Fruit fly (Drosophila melanogaster): ENCODE results near the gene Top1.

Gene Top1

dm6 chrX:15342017-15342416, 22.7 kb downstream of the Top1 start, which contains the start of gene CG9123 (continued):
- TF ChIP-seq pnt (GFP tag; optimal IDR thresholded peaks at IDR 0.05): no peak
- TF ChIP-seq her (GFP tag; optimal IDR thresholded peaks at IDR 0.05): no peak
- TF ChIP-seq hbn (GFP tag; IDR thresholded peaks at IDR 0.05; ENCODE audit: partially characterized antibody): no peak
- TF ChIP-seq CG16863 (GFP tag; optimal IDR thresholded peaks at IDR 0.05): no peak
- TF ChIP-seq Ravus (GFP tag; IDR thresholded peaks at IDR 0.05): no peak
- TF ChIP-seq amos (GFP tag; IDR thresholded peaks at IDR 0.05; ENCODE audit: partially characterized antibody): 0 out of 2 replicates have a peak, but pooled peaks have one; percentile 18

DNA sequence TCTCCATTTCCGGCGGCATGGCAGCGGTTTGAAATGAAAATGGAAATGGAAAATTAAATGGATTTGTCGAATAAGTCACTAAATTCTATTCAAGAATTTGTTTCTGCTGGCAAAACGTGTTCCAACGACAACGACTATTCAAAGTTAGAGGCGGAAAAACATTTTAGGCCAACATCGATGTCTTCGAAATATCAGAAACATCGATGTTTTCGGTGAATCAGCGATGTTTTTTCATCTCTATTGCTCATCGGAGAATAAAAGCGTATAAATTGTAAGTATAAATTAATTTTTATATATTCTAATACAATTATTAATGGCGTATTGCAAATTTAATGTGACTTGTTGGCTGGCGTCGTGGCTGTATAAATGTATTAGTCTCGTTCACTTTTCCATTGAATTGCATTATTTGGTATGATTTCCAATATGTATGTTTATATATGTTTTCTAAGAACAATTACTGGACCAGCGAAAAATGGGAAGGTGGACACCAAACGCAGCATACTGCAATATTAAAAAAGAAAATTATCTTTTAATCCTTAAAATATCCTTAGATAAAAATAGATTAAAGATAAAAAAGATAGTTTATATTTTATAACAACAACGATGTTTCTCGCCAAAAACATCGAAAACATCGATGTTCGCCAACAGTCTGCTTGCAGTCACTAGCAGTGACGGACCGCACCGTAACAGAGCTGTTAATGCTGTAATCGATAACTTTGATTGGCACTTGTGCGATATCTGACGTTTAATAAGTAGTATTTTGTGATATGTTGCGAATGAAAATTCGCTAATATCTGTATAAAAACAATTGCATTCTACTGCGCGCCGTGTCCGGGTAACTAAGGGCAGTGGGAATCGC, 25.4 kb downstream of the Top1 start, which contains the start of the genes CG12608 and Prp5:
CG12608 (minus strand) TSS at position 153 of the 859 bp plus-strand sequence.
Prp5 (plus strand) TSS at position 697 of the 859 bp plus-strand sequence.
- TF ChIP-seq grau (tag; optimal IDR thresholded peaks at IDR 0.05) (no peak), bbx (GFP tag; IDR thresholded peaks at IDR 0.05; ENCODE audit: partially characterized antibody) (peak; percentile 73), CG11504 (tag; optimal IDR thresholded peaks at IDR 0.05) (no peak), CG4707 (GFP tag; optimal IDR thresholded peaks at IDR 0.05) (no peak), CG8290 (GFP tag; optimal IDR thresholded peaks at IDR 0.05) (no peak), CG8290 (tag; optimal IDR thresholded peaks at IDR 0.05) (no peak), CrebB (tag; optimal IDR thresholded peaks at IDR 0.05) (no peak), ro (GFP tag; IDR thresholded peaks at IDR 0.05) (no peak), gsb (GFP tag; IDR thresholded peaks at IDR 0.05) (no peak), Drgx (GFP tag; IDR thresholded peaks at IDR 0.05) (no peak), MESR4 (GFP tag; optimal IDR thresholded peaks at IDR 0.05) (peak; percentile 36), zf30C (GFP tag; optimal IDR thresholded peaks at IDR 0.05) (no peak), bab2 (GFP tag; optimal IDR thresholded peaks at IDR 0.05) (no peak), CG7987 (GFP tag; optimal IDR thresholded peaks at IDR 0.05) (no peak), bcd (GFP tag; optimal IDR thresholded peaks at IDR 0.05) (no peak), ato (GFP tag; IDR thresholded peaks at IDR 0.05; ENCODE audit: partially characterized antibody) (peak; percentile 60; the same call in 1 of the 2 replicates), Nf-YB (GFP tag; optimal IDR thresholded peaks at IDR 0.05) (no peak), CkIIα-i1 (GFP tag; IDR thresholded peaks at IDR 0.05) (no peak), slou (GFP tag; optimal IDR thresholded peaks at IDR 0.05) (no peak), CG4854 (GFP tag; optimal IDR thresholded peaks at IDR 0.05) (no peak), CG10366 (GFP tag; IDR thresholded peaks at IDR 0.05) (no peak), kni (GFP tag; optimal IDR thresholded peaks at IDR 0.05) (no peak), CG12104 (GFP tag; optimal IDR thresholded peaks at IDR 0.05) (no peak), inv (GFP tag; IDR thresholded peaks at IDR 0.05; ENCODE audit: partially characterized antibody) (peak; percentile 44), Bgb (GFP tag; IDR thresholded peaks at IDR 0.05; ENCODE audit: partially characterized antibody) (peak; percentile 70), CG9797 (GFP tag; optimal IDR thresholded peaks at IDR 0.05) (no peak), amos (GFP tag; IDR thresholded peaks at IDR 0.05; ENCODE audit: partially characterized antibody) (peak; percentile 69), nmo (GFP tag; optimal IDR thresholded peaks at IDR 0.05) (peak; percentile 21), dmrt11E (tag; optimal IDR thresholded peaks at IDR 0.05) (no peak), CG8089 (GFP tag; optimal IDR thresholded peaks at IDR 0.05) (no peak), CG7963 (GFP tag; IDR thresholded peaks at IDR 0.05; ENCODE audit: partially characterized antibody) (peak; percentile 64), knrl (GFP tag; IDR thresholded peaks at IDR 0.05; ENCODE audit: partially characterized antibody) (peak; percentile 57; the same call in 2 of the 3 replicates), unc-4 (GFP tag; IDR thresholded peaks at IDR 0.05; ENCODE audit: partially characterized antibody) (peak; percentile 53; the same call in 1 of the 2 replicates), HLHmδ (GFP tag; optimal IDR thresholded peaks at IDR 0.05) (no peak), klu (GFP tag; IDR thresholded peaks at IDR 0.05) (no peak), Sry-δ (GFP tag; optimal IDR thresholded peaks at IDR 0.05) (peak; percentile 76), tio (GFP tag; optimal IDR thresholded peaks at IDR 0.05) (no peak), CG12299 (tag; optimal IDR thresholded peaks at IDR 0.05) (no peak), Pdp1 (GFP tag; optimal IDR thresholded peaks at IDR 0.05) (peak in 1 of 2 experiments; percentile 26), gem (tag; optimal IDR thresholded peaks at IDR 0.05) (no peak), CG34224 (GFP tag; IDR thresholded peaks at IDR 0.05; ENCODE audit: partially characterized antibody) (peak; percentile 50)
